Fruit fly (Drosophila melanogaster): Measurements from ENCODE around the gene Rtnl1.

- TF ChIP-seq pan (optimal IDR thresholded peaks at IDR 0.05): no peak
- no peak for TF ChIP-seq CG8478 (optimal IDR thresholded peaks at IDR 0.05)
- no peak for TF ChIP-seq psq (optimal IDR thresholded peaks at IDR 0.05)
- TF ChIP-seq Dll (optimal IDR thresholded peaks at IDR 0.05): no peak
- TF ChIP-seq EcR (GFP tag; optimal IDR thresholded peaks at IDR 0.05): no peak
- no peak for TF ChIP-seq usp (GFP tag; optimal IDR thresholded peaks at IDR 0.05)
Measured at dm6 chr2L:4965420-4965819, 44.1 kb downstream of the Rtnl1 start, which contains the start of gene CG34125.
